Fruit fly (Drosophila melanogaster) whole organism, embryonic: ENCODE results near the gene CG3862.
A peak's percentile ranks its signal among the peaks of the same experiment; 100 is the strongest.

ENCODE experiments used
- CG10366 ChIP-seq: fragments of 200-800 bp; sonication (Bioruptor generic); IDR thresholded peaks from 2 replicates; pipeline ENCODE4 v1.3.6; 2022; ENCODE audit warnings: missing biosample characterization, missing genetic modification characterization
- CG10543 ChIP-seq: fragments of 200-800 bp; sonication (Bioruptor generic); optimal IDR thresholded peaks from 3 replicates; lab custom pipeline; 2017; ENCODE audit warnings: missing biosample characterization, mild to moderate bottlenecking, missing genetic modification characterization, moderate library complexity
- CG11560 ChIP-seq: fragments of 200-800 bp; sonication (Bioruptor generic); IDR thresholded peaks from 3 replicates; pipeline ENCODE4 v1.3.6; 2022; ENCODE audit warnings: missing biosample characterization, missing genetic modification characterization
- CG12155 ChIP-seq: fragments of 200-800 bp; sonication (Bioruptor generic); optimal IDR thresholded peaks from 3 replicates; lab custom pipeline; 2016; ENCODE audit warnings: missing biosample characterization, missing genetic modification characterization
- CG12744 ChIP-seq: fragments of 200-800 bp; sonication (Bioruptor generic); optimal IDR thresholded peaks from 2 replicates; lab custom pipeline; 2016; ENCODE audit warnings: missing biosample characterization, missing genetic modification characterization
- CG13287 ChIP-seq: fragments of 200-800 bp; sonication (Bioruptor generic); IDR thresholded peaks from 2 replicates; pipeline ENCODE4 v1.3.6; 2022; ENCODE audit warnings: missing biosample characterization, missing genetic modification characterization; ENCODE audit not compliant: partially characterized antibody
- CG13624 ChIP-seq: fragments of 200-800 bp; sonication (Bioruptor generic); optimal IDR thresholded peaks from 2 replicates; lab custom pipeline; 2016; ENCODE audit warnings: missing biosample characterization, missing genetic modification characterization
- CG15479 ChIP-seq: fragments of 200-800 bp; sonication (Bioruptor generic); optimal IDR thresholded peaks from 3 replicates; lab custom pipeline; 2019; ENCODE audit warnings: missing biosample characterization, mild to moderate bottlenecking, missing genetic modification characterization, moderate library complexity
- CG16779 ChIP-seq: fragments of 200-800 bp; sonication (Bioruptor generic); IDR thresholded peaks from 2 replicates; pipeline ENCODE4 v1.3.6; 2022; ENCODE audit warnings: missing biosample characterization, missing genetic modification characterization
- CG17359 ChIP-seq: fragments of 200-800 bp; sonication (Bioruptor generic); optimal IDR thresholded peaks from 3 replicates; lab custom pipeline; 2018; ENCODE audit warnings: missing biosample characterization, mild to moderate bottlenecking, missing genetic modification characterization, moderate library complexity
- CG18476 ChIP-seq: fragments of 200-800 bp; sonication (Bioruptor generic); optimal IDR thresholded peaks from 2 replicates; lab custom pipeline; 2016; ENCODE audit warnings: missing biosample characterization, mild to moderate bottlenecking, missing genetic modification characterization
- CG2875 ChIP-seq: fragments of 200-800 bp; sonication (Bioruptor generic); optimal IDR thresholded peaks from 2 replicates; lab custom pipeline; 2017; ENCODE audit warnings: missing biosample characterization, mild to moderate bottlenecking, missing genetic modification characterization, missing genetic modification reagents
- CG3065 ChIP-seq: fragments of 200-800 bp; sonication (Bioruptor generic); optimal IDR thresholded peaks from 2 replicates; lab custom pipeline; 2016; ENCODE audit warnings: missing biosample characterization, missing genetic modification characterization
- CG43689 ChIP-seq: fragments of 200-800 bp; sonication (Bioruptor generic); IDR thresholded peaks from 2 replicates; pipeline ENCODE4 v1.3.6; 2022; ENCODE audit warnings: missing biosample characterization, missing genetic modification characterization
- CG4730 ChIP-seq: fragments of 200-800 bp; sonication (Bioruptor generic); IDR thresholded peaks from 2 replicates; pipeline ENCODE4 v1.3.6; 2022; ENCODE audit warnings: missing biosample characterization, missing genetic modification characterization
- CG5953 ChIP-seq: fragments of 200-800 bp; sonication (Bioruptor generic); IDR thresholded peaks from 2 replicates; pipeline ENCODE4 v1.3.6; 2022; ENCODE audit warnings: missing biosample characterization, missing genetic modification characterization
- CG9797 ChIP-seq: fragments of 200-800 bp; sonication (Bioruptor generic); optimal IDR thresholded peaks from 3 replicates; lab custom pipeline; 2018; ENCODE audit warnings: missing biosample characterization, mild to moderate bottlenecking, missing genetic modification characterization
- Chrac-16 ChIP-seq: fragments of 200-800 bp; sonication (Bioruptor generic); optimal IDR thresholded peaks from 3 replicates; lab custom pipeline; 2016; ENCODE audit warnings: missing biosample characterization, missing genetic modification characterization
- CkIIα-i1 ChIP-seq: fragments of 200-800 bp; sonication (Bioruptor generic); IDR thresholded peaks from 2 replicates; pipeline ENCODE4 v1.3.6; 2022; ENCODE audit warnings: missing biosample characterization, missing genetic modification characterization
- Dbx ChIP-seq: fragments of 200-800 bp; sonication (Bioruptor generic); IDR thresholded peaks from 3 replicates; pipeline ENCODE4 v1.3.6; 2022; ENCODE audit warnings: missing biosample characterization, missing genetic modification characterization
- Dll ChIP-seq: fragments of 200-800 bp; sonication (Bioruptor generic); IDR thresholded peaks from 4 replicates; pipeline ENCODE4 v1.3.6; 2022; ENCODE audit warnings: missing biosample characterization, missing genetic modification characterization; ENCODE audit not compliant: partially characterized antibody
- Dp ChIP-seq: fragments of 200-800 bp; sonication (Bioruptor generic); optimal IDR thresholded peaks from 2 replicates; lab custom pipeline; 2018; ENCODE audit warnings: missing biosample characterization, mild to moderate bottlenecking, missing genetic modification characterization, moderate library complexity
- Hand ChIP-seq: fragments of 200-800 bp; sonication (Bioruptor generic); optimal IDR thresholded peaks from 2 replicates; lab custom pipeline; 2017; ENCODE audit warnings: mild to moderate bottlenecking, missing biosample characterization, missing genetic modification reagents, missing genetic modification characterization
- Hmr ChIP-seq: fragments of 200-800 bp; sonication (Bioruptor generic); optimal IDR thresholded peaks from 3 replicates; lab custom pipeline; 2017; ENCODE audit warnings: mild to moderate bottlenecking, missing biosample characterization, missing genetic modification reagents, missing genetic modification characterization
- Hr78 ChIP-seq, 2 experiments: fragments of 200-800 bp in 1 of 2; fragments of >200 bp in 1 of 2; sonication (Bioruptor generic) in 1 of 2; optimal IDR thresholded peaks; 2 replicates each; lab custom pipeline; 2017 to 2019; ENCODE audit warnings: missing biosample characterization in 2 of 2, missing genetic modification characterization in 2 of 2, mild to moderate bottlenecking in 1 of 2, moderate library complexity in 1 of 2
- NfI ChIP-seq: fragments of 200-800 bp; sonication (Bioruptor generic); optimal IDR thresholded peaks from 3 replicates; lab custom pipeline; 2018; ENCODE audit warnings: missing biosample characterization, mild to moderate bottlenecking, missing genetic modification characterization, moderate library complexity
- Scr ChIP-seq: fragments of 200-800 bp; sonication (Bioruptor generic); IDR thresholded peaks from 2 replicates; pipeline ENCODE4 v1.3.6; 2022; ENCODE audit warnings: missing biosample characterization, missing genetic modification characterization; ENCODE audit not compliant: partially characterized antibody
- Spps ChIP-seq: fragments of 200-800 bp; sonication (Bioruptor generic); optimal IDR thresholded peaks from 2 replicates; lab custom pipeline; 2018; ENCODE audit warnings: missing biosample characterization, mild to moderate bottlenecking, missing genetic modification characterization
- Taf1 ChIP-seq: fragments of 200-800 bp; sonication (Bioruptor generic); IDR thresholded peaks from 2 replicates; pipeline ENCODE4 v1.3.6; 2022; ENCODE audit warnings: missing biosample characterization, missing genetic modification characterization
- Tbp ChIP-seq: fragments of >200 bp; optimal IDR thresholded peaks from 2 replicates; lab custom pipeline; 2018; ENCODE audit warnings: missing biosample characterization, missing genetic modification characterization
- Usf ChIP-seq: fragments of 200-800 bp; sonication (Bioruptor generic); optimal IDR thresholded peaks from 2 replicates; lab custom pipeline; 2017; ENCODE audit warnings: missing genotype, missing biosample characterization, missing genetic modification characterization
- ara ChIP-seq: fragments of 200-800 bp; sonication (Bioruptor generic); IDR thresholded peaks from 2 replicates; pipeline ENCODE4 v1.3.6; 2022; ENCODE audit warnings: missing biosample characterization, missing genetic modification characterization
- bowl ChIP-seq: fragments of 200-800 bp; sonication (Bioruptor generic); IDR thresholded peaks from 2 replicates; pipeline ENCODE4 v1.3.6; 2022; ENCODE audit warnings: missing biosample characterization, missing genetic modification characterization
- ci ChIP-seq: fragments of 200-800 bp; sonication (Bioruptor generic); IDR thresholded peaks from 3 replicates; pipeline ENCODE4 v1.3.6; 2022; ENCODE audit warnings: missing biosample characterization, missing genetic modification characterization
- danr ChIP-seq: fragments of 200-800 bp; sonication (Bioruptor generic); IDR thresholded peaks from 2 replicates; pipeline ENCODE4 v1.3.6; 2022; ENCODE audit warnings: missing biosample characterization, missing genetic modification characterization
- dati ChIP-seq: fragments of 200-800 bp; sonication (Bioruptor generic); IDR thresholded peaks from 2 replicates; pipeline ENCODE4 v1.3.6; 2022; ENCODE audit warnings: missing biosample characterization, missing genetic modification characterization
- dimm ChIP-seq: fragments of 200-800 bp; sonication (Bioruptor generic); IDR thresholded peaks from 2 replicates; pipeline ENCODE4 v1.3.6; 2022; ENCODE audit warnings: missing biosample characterization, missing genetic modification characterization
- disco-r ChIP-seq: fragments of 200-800 bp; sonication (Bioruptor generic); optimal IDR thresholded peaks from 2 replicates; lab custom pipeline; 2016; ENCODE audit warnings: missing biosample characterization, missing genetic modification characterization
- dmrt11E ChIP-seq: fragments of 200-800 bp; sonication (Bioruptor generic); optimal IDR thresholded peaks from 3 replicates; lab custom pipeline; 2018; ENCODE audit warnings: missing biosample characterization, mild to moderate bottlenecking, missing genetic modification characterization, moderate library complexity
- esg ChIP-seq: fragments of 200-800 bp; sonication (Bioruptor generic); conservative IDR thresholded peaks from 2 replicates; pipeline ENCODE4 v1.3.6; 2022; ENCODE audit warnings: missing biosample characterization, missing genetic modification characterization
- hkb ChIP-seq, 2 experiments: fragments of 200-800 bp in 1 of 2; fragments of >200 bp in 1 of 2; sonication (Bioruptor generic) in 1 of 2; IDR thresholded peaks in 1 of 2; optimal IDR thresholded peaks in 1 of 2; 2 replicates each; pipeline versions ENCODE4 v1.3.6 to Lab custom; 2017 to 2022; ENCODE audit warnings: missing biosample characterization in 1 of 2, missing genetic modification characterization in 1 of 2
- jigr1 ChIP-seq: fragments of 200-800 bp; sonication (Bioruptor generic); IDR thresholded peaks from 3 replicates; pipeline ENCODE4 v1.3.6; 2022; ENCODE audit warnings: missing biosample characterization, missing genetic modification characterization
- nau ChIP-seq: fragments of 200-800 bp; sonication (Bioruptor generic); optimal IDR thresholded peaks from 3 replicates; lab custom pipeline; 2017; ENCODE audit warnings: missing biosample characterization, mild to moderate bottlenecking, missing genetic modification characterization, missing genetic modification reagents
- p53 ChIP-seq: fragments of 200-800 bp; sonication (Bioruptor generic); optimal IDR thresholded peaks from 2 replicates; lab custom pipeline; 2016; ENCODE audit warnings: missing biosample characterization, missing genetic modification characterization
- ranshi ChIP-seq: fragments of 200-800 bp; sonication (Bioruptor generic); IDR thresholded peaks from 2 replicates; pipeline ENCODE4 v1.3.6; 2022; ENCODE audit warnings: missing biosample characterization, missing genetic modification characterization
- sens ChIP-seq: fragments of 200-800 bp; sonication (Bioruptor generic); peaks from one replicate; lab custom pipeline; 2016; ENCODE audit warnings: missing biosample characterization, missing genetic modification characterization
- stwl ChIP-seq: fragments of 200-800 bp; sonication (Bioruptor generic); optimal IDR thresholded peaks from 3 replicates; lab custom pipeline; 2018; ENCODE audit warnings: missing biosample characterization, mild to moderate bottlenecking, missing genetic modification characterization, moderate library complexity
- ttk ChIP-seq: fragments of 200-800 bp; sonication (Bioruptor generic); IDR thresholded peaks from 2 replicates; pipeline ENCODE4 v2.1.2; 2022; ENCODE audit warnings: missing biosample characterization, missing genetic modification characterization
- zen ChIP-seq: fragments of 200-800 bp; sonication (Bioruptor generic); optimal IDR thresholded peaks from 3 replicates; lab custom pipeline; 2018; ENCODE audit warnings: missing biosample characterization, mild to moderate bottlenecking, missing genetic modification characterization, moderate library complexity

Gene CG3862

DNA sequence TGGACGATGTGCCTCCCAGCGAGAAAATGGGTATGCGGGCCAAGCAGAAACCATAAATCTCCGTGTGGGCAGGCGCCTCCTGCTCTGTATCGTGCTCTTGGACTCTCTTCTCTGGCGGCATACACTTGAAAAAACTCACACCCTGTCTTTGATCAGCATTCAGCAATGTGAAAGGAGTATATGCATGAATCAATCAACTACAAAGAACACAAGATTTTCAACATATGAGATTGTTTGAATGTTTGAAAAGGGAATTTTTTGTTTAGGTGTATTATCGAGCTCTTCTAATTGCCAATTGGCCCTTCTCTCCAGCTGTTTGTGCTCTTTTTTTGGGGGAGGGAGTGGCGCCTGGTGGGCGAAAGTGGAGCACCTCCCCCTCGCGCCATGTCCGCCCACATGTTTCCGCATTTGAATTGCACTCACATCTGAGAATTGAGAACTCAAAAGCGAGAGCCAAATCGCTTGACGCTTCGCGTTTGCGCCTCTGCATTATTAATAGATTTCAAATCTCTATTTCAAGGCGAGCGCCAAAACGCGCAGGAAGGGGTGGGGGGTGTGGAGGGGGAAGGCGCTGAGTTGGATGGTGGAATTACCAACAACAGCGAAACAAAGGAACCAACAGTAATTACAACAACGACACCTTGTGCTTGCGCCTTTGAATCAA is 19.8 kb upstream of the CG3862 start (continued):
- TF ChIP-seq CG13624 (GFP tag; lab: Kevin White, UChicago), result peak; percentile 86
- TF ChIP-seq ttk, result peak; percentile 86
- peak; percentile 28 for TF ChIP-seq zen (tag; lab: Kevin White, UChicago)
- 0 out of 2 replicates have a peak, but pooled peaks have one; percentile 33 for TF ChIP-seq CkIIα-i1 (GFP tag; lab: Robert Waterston, UW)
- peak; percentile 62 for TF ChIP-seq CG10543 (GFP tag; lab: Kevin White, UChicago)
- peak; percentile 86 for TF ChIP-seq ara (GFP tag; lab: Robert Waterston, UW)
- TF ChIP-seq Dll, result no peak
- TF ChIP-seq CG3065 (GFP tag; lab: Kevin White, UChicago), result peak; percentile 69
- peak; percentile 35 for TF ChIP-seq dmrt11E (tag; lab: Kevin White, UChicago)
- peak; percentile 79 for TF ChIP-seq Hand (GFP tag; lab: Kevin White, UChicago)
- peak; percentile 86 for TF ChIP-seq CG2875 (GFP tag; lab: Kevin White, UChicago)
- TF ChIP-seq Tbp (GFP tag; lab: Kevin White, UChicago), result no peak
- TF ChIP-seq jigr1 (GFP tag; lab: Robert Waterston, UW), result peak; percentile 62; the same call in 2 of the 3 replicates
- TF ChIP-seq CG4730 (GFP tag; lab: Robert Waterston, UW), result peak; percentile 85
- no peak for TF ChIP-seq stwl
- no peak for TF ChIP-seq CG9797 (GFP tag; lab: Kevin White, UChicago)
- TF ChIP-seq esg (GFP tag; lab: Robert Waterston, UW), result peak; percentile 82
- peak; percentile 66; the same call in 1 of the 2 replicates for TF ChIP-seq bowl (GFP tag; lab: Robert Waterston, UW)
- TF ChIP-seq p53 (GFP tag; lab: Kevin White, UChicago), result peak; percentile 60
- peak; percentile 76 for TF ChIP-seq Taf1 (GFP tag; lab: Robert Waterston, UW)
- TF ChIP-seq nau (GFP tag; lab: Kevin White, UChicago), result peak; percentile 90
- TF ChIP-seq CG5953 (GFP tag; lab: Robert Waterston, UW), result peak; percentile 89
- TF ChIP-seq CG18476, result peak; percentile 66
- peak; percentile 84 for TF ChIP-seq dimm (GFP tag; lab: Robert Waterston, UW)
- peak in 1 of 2 experiments; percentile 26 for TF ChIP-seq Hr78 (GFP tag; optimal IDR thresholded peaks at IDR 0.05; lab: Kevin White, UChicago)
- no peak for TF ChIP-seq Dp (GFP tag; lab: Kevin White, UChicago)
- TF ChIP-seq CG10366 (GFP tag; lab: Robert Waterston, UW), result peak; percentile 92
- TF ChIP-seq Hmr (GFP tag; lab: Kevin White, UChicago), result peak; percentile 89
- TF ChIP-seq ci (GFP tag; lab: Robert Waterston, UW), result peak; percentile 97
- TF ChIP-seq CG13287, result no peak
- peak; percentile 92 for TF ChIP-seq Dbx
- peak; percentile 94 for TF ChIP-seq CG17359 (tag; lab: Kevin White, UChicago)
- peak; percentile 87 for TF ChIP-seq ranshi (GFP tag; lab: Robert Waterston, UW)
- peak; percentile 84 for TF ChIP-seq dati (GFP tag; lab: Robert Waterston, UW)
- TF ChIP-seq CG16779, result peak; percentile 87
- peak; percentile 79 for TF ChIP-seq CG12155 (GFP tag; lab: Kevin White, UChicago)
- peak; percentile 92 for TF ChIP-seq NfI (GFP tag; lab: Kevin White, UChicago)
- TF ChIP-seq CG15479 (GFP tag; lab: Kevin White, UChicago), result no peak
- TF ChIP-seq Usf (GFP tag; lab: Kevin White, UChicago), result peak; percentile 33
- peak; percentile 73 for TF ChIP-seq disco-r (GFP tag; lab: Kevin White, UChicago)
- peak; percentile 73; the same call in 1 of the 2 replicates for TF ChIP-seq danr (GFP tag; lab: Robert Waterston, UW)
- TF ChIP-seq Chrac-16 (GFP tag; lab: Kevin White, UChicago), result peak; percentile 72
- peak; percentile 6 for TF ChIP-seq Spps (tag; lab: Kevin White, UChicago)
- TF ChIP-seq CG43689 (GFP tag; lab: Robert Waterston, UW), result peak; percentile 76
- peak; percentile 78 for TF ChIP-seq CG12744 (GFP tag; lab: Kevin White, UChicago)
- peak; percentile 96 for TF ChIP-seq sens (GFP tag; lab: Kevin White, UChicago)
- no peak for TF ChIP-seq hkb (optimal IDR thresholded peaks at IDR 0.05; lab: Kevin White, UChicago)
- TF ChIP-seq hkb (GFP tag; IDR thresholded peaks at IDR 0.05; lab: Robert Waterston, UW), result peak; percentile 92
- peak; percentile 78 for TF ChIP-seq CG11560 (tag; lab: Robert Waterston, UW)
- no peak for TF ChIP-seq Scr
